Worm (Caenorhabditis elegans) whole organism, young adult: Measurements from ENCODE around the gene T24D8.6.
A peak's percentile ranks its signal among the peaks of the same experiment; 100 is the strongest.

Source experiments
- B0035.1 ChIP-seq: sonication (generic microtip); optimal IDR thresholded peaks from 2 replicates; lab custom pipeline; 2016; ENCODE audit warnings: missing genetic modification characterization, mild to moderate bottlenecking, missing compliant biosample characterization, missing genotype, missing genetic modification reagents
- B0261.1 ChIP-seq: sonication (generic microtip); optimal IDR thresholded peaks from 2 replicates; lab custom pipeline; 2016; ENCODE audit warnings: mild to moderate bottlenecking, missing genetic modification characterization, moderate library complexity, missing compliant biosample characterization
- B0336.3 ChIP-seq: fragments of 200-800 bp; sonication (Bioruptor generic); IDR thresholded peaks from 2 replicates; pipeline ENCODE4 v1.3.6; 2022; ENCODE audit warnings: missing genetic modification characterization, missing compliant biosample characterization
- C06A6.2 ChIP-seq: fragments of 200-800 bp; sonication (Bioruptor generic); conservative IDR thresholded peaks from 2 replicates; pipeline ENCODE4 v1.3.6; 2022; ENCODE audit warnings: missing genetic modification characterization, missing compliant biosample characterization
- D2030.7 ChIP-seq: fragments of 200-800 bp; sonication (Bioruptor generic); IDR thresholded peaks from 2 replicates; pipeline ENCODE4 v1.3.6; 2022; ENCODE audit warnings: missing genetic modification reagents, missing genetic modification characterization, missing compliant biosample characterization
- F10E7.11 ChIP-seq: sonication (generic microtip); optimal IDR thresholded peaks from 2 replicates; lab custom pipeline; 2017; ENCODE audit warnings: mild to moderate bottlenecking, missing genetic modification characterization, moderate library complexity, missing compliant biosample characterization
- F23B12.7 ChIP-seq: sonication (generic microtip); optimal IDR thresholded peaks from 2 replicates; lab custom pipeline; 2017; ENCODE audit warnings: missing genetic modification characterization, mild to moderate bottlenecking, missing compliant biosample characterization, antibody characterized with exemption, moderate library complexity; ENCODE audit not compliant: insufficient read depth
- F33H1.4 ChIP-seq: fragments of 200-800 bp; sonication (Bioruptor generic); IDR thresholded peaks from 2 replicates; pipeline ENCODE4 v1.3.6; 2022; ENCODE audit warnings: missing genetic modification reagents, missing genetic modification characterization, missing compliant biosample characterization
- F49E8.2 ChIP-seq: sonication (generic microtip); optimal IDR thresholded peaks from 3 replicates; lab custom pipeline; 2017; ENCODE audit warnings: missing genetic modification characterization, mild to moderate bottlenecking, missing compliant biosample characterization, antibody characterized with exemption, moderate library complexity; ENCODE audit not compliant: insufficient read depth
- F52B5.7 ChIP-seq: sonication (generic microtip); optimal IDR thresholded peaks from 2 replicates; lab custom pipeline; 2016; ENCODE audit warnings: mild to moderate bottlenecking, missing genetic modification characterization, missing compliant biosample characterization
- F57A8.1 ChIP-seq: fragments of 200-800 bp; sonication (Bioruptor generic); optimal IDR thresholded peaks from 2 replicates; lab custom pipeline; 2018; ENCODE audit warnings: mild to moderate bottlenecking, missing genetic modification characterization, moderate library complexity, missing compliant biosample characterization
- Y56A3A.18 ChIP-seq: fragments of 200-800 bp; sonication (Bioruptor generic); IDR thresholded peaks from 2 replicates; pipeline ENCODE4 v1.3.6; 2022; ENCODE audit warnings: missing genetic modification reagents, missing genetic modification characterization, missing compliant biosample characterization
- atf-7 ChIP-seq: sonication (generic microtip); optimal IDR thresholded peaks from 2 replicates; lab custom pipeline; 2017; ENCODE audit warnings: mild to moderate bottlenecking, missing genetic modification characterization, missing compliant biosample characterization
- athp-1 ChIP-seq: sonication (generic microtip); optimal IDR thresholded peaks from 2 replicates; lab custom pipeline; 2017; ENCODE audit warnings: mild to moderate bottlenecking, missing genetic modification characterization, missing compliant biosample characterization
- attf-3 ChIP-seq: fragments of 200-800 bp; sonication (Bioruptor generic); conservative IDR thresholded peaks from 2 replicates; pipeline ENCODE4 v1.3.6; 2022; ENCODE audit warnings: missing genetic modification reagents, missing genetic modification characterization, missing compliant biosample characterization
- attf-6 ChIP-seq: fragments of 200-800 bp; sonication (Bioruptor generic); IDR thresholded peaks from 2 replicates; pipeline ENCODE4 v1.3.6; 2022; ENCODE audit warnings: missing genetic modification reagents, missing genetic modification characterization, missing compliant biosample characterization
- ceh-100 ChIP-seq: fragments of 200-800 bp; sonication (Bioruptor generic); IDR thresholded peaks from 2 replicates; pipeline ENCODE4 v1.3.6; 2022; ENCODE audit warnings: missing genetic modification reagents, missing genetic modification characterization, missing compliant biosample characterization
- ceh-27 ChIP-seq: fragments of 200-800 bp; sonication (Bioruptor generic); optimal IDR thresholded peaks from 2 replicates; lab custom pipeline; 2018; ENCODE audit warnings: mild to moderate bottlenecking, missing genetic modification characterization, moderate library complexity, missing compliant biosample characterization
- ceh-58 ChIP-seq: fragments of 200-800 bp; sonication (Bioruptor generic); IDR thresholded peaks from 2 replicates; pipeline ENCODE4 v1.3.6; 2022; ENCODE audit warnings: missing genetic modification characterization, missing compliant biosample characterization
- die-1 ChIP-seq: sonication (generic microtip); optimal IDR thresholded peaks from 2 replicates; lab custom pipeline; 2016; ENCODE audit warnings: missing genotype, mild to moderate bottlenecking, missing genetic modification characterization, missing compliant biosample characterization
- dox-1 ChIP-seq: fragments of 200-800 bp; sonication (Bioruptor generic); IDR thresholded peaks from 2 replicates; pipeline ENCODE4 v1.3.6; 2022; ENCODE audit warnings: missing genetic modification reagents, missing genetic modification characterization, missing compliant biosample characterization
- egl-18 ChIP-seq: fragments of 200-800 bp; sonication (Bioruptor generic); IDR thresholded peaks from 2 replicates; pipeline ENCODE4 v1.3.6; 2022; ENCODE audit warnings: missing genetic modification reagents, missing genetic modification characterization, missing compliant biosample characterization
- egrh-3 ChIP-seq: fragments of 200-800 bp; sonication (Bioruptor generic); IDR thresholded peaks from 2 replicates; pipeline ENCODE4 v1.3.6; 2022; ENCODE audit warnings: missing genetic modification reagents, missing genetic modification characterization, missing compliant biosample characterization
- ekl-4 ChIP-seq: fragments of 200-800 bp; sonication (Bioruptor generic); IDR thresholded peaks from 2 replicates; pipeline ENCODE4 v1.3.6; 2022; ENCODE audit warnings: missing genetic modification reagents, missing genetic modification characterization, missing compliant biosample characterization
- fkh-3 ChIP-seq: sonication (generic microtip); optimal IDR thresholded peaks from 2 replicates; lab custom pipeline; 2016; ENCODE audit warnings: mild to moderate bottlenecking, missing genetic modification characterization, missing compliant biosample characterization
- him-1 ChIP-seq: sonication (generic microtip); optimal IDR thresholded peaks from 2 replicates; lab custom pipeline; 2016; ENCODE audit warnings: missing genotype, missing genetic modification reagents, missing genetic modification characterization, missing compliant biosample characterization
- hlh-26 ChIP-seq: fragments of 200-800 bp; sonication (Bioruptor generic); conservative IDR thresholded peaks from 2 replicates; pipeline ENCODE4 v1.3.6; 2022; ENCODE audit warnings: missing genetic modification reagents, missing genetic modification characterization, missing compliant biosample characterization
- hmg-1.2 ChIP-seq: fragments of 200-800 bp; sonication (Bioruptor generic); IDR thresholded peaks from 2 replicates; pipeline ENCODE4 v1.3.6; 2022; ENCODE audit warnings: missing genetic modification reagents, missing genetic modification characterization, missing compliant biosample characterization
- let-607 ChIP-seq, 2 experiments: fragments of 200-800 bp in 1 of 2; sonication (Bioruptor generic) in 1 of 2; sonication (generic microtip) in 1 of 2; optimal IDR thresholded peaks; 2 replicates each; lab custom pipeline; 2016 to 2018; ENCODE audit warnings: mild to moderate bottlenecking in 2 of 2, missing compliant biosample characterization in 2 of 2, missing genetic modification characterization in 2 of 2, moderate library complexity in 2 of 2, missing genotype in 1 of 2
- lin-35 ChIP-seq, 3 experiments: fragments of 150-350 bp in 2 of 3; sonication (generic microtip) in 1 of 3; optimal IDR thresholded peaks; 2 replicates each; lab custom pipeline; 2014 to 2018; ENCODE audit warnings: missing biosample characterization in 3 of 3, missing genetic modification characterization in 3 of 3, missing genetic modification reagents in 3 of 3
- lin-40 ChIP-seq: sonication (generic microtip); optimal IDR thresholded peaks from 2 replicates; lab custom pipeline; 2016; ENCODE audit warnings: missing genetic modification characterization, mild to moderate bottlenecking, missing compliant biosample characterization, missing genotype, missing genetic modification reagents
- lir-1 ChIP-seq: fragments of 200-800 bp; sonication (Bioruptor generic); conservative IDR thresholded peaks from 2 replicates; pipeline ENCODE4 v1.3.6; 2022; ENCODE audit warnings: missing genetic modification reagents, missing genetic modification characterization, missing compliant biosample characterization
- nhr-179 ChIP-seq: sonication (generic microtip); optimal IDR thresholded peaks from 2 replicates; lab custom pipeline; 2016; ENCODE audit warnings: mild to moderate bottlenecking, missing genetic modification characterization, missing compliant biosample characterization
- pbrm-1 ChIP-seq: fragments of 200-800 bp; sonication (Bioruptor generic); IDR thresholded peaks from 2 replicates; pipeline ENCODE4 v1.3.6; 2022; ENCODE audit warnings: missing genetic modification reagents, missing genetic modification characterization, missing compliant biosample characterization
- pha-4 ChIP-seq: fragments of 150-350 bp; sonication (generic microtip); optimal IDR thresholded peaks from 2 replicates; lab custom pipeline; 2014; ENCODE audit warnings: missing biosample characterization, missing genetic modification reagents, missing genetic modification characterization
- repo-1 ChIP-seq: sonication (generic microtip); optimal IDR thresholded peaks from 2 replicates; lab custom pipeline; 2017; ENCODE audit warnings: mild to moderate bottlenecking, missing genetic modification characterization, missing compliant biosample characterization
- snpc-3.4 ChIP-seq: sonication (generic microtip); optimal IDR thresholded peaks from 2 replicates; lab custom pipeline; 2017; ENCODE audit warnings: missing genetic modification characterization, mild to moderate bottlenecking, missing compliant biosample characterization, antibody characterized with exemption, moderate library complexity, missing genotype, missing genetic modification reagents
- sptf-2 ChIP-seq: fragments of 200-800 bp; sonication (Bioruptor generic); optimal IDR thresholded peaks from 2 replicates; lab custom pipeline; 2018; ENCODE audit warnings: mild to moderate bottlenecking, missing genetic modification characterization, missing compliant biosample characterization
- tlf-1 ChIP-seq: fragments of 200-800 bp; sonication (Bioruptor generic); optimal IDR thresholded peaks from 2 replicates; lab custom pipeline; 2018; ENCODE audit warnings: mild to moderate bottlenecking, missing genetic modification characterization, missing compliant biosample characterization
- unc-130 ChIP-seq: sonication (generic microtip); optimal IDR thresholded peaks from 2 replicates; lab custom pipeline; 2016; ENCODE audit warnings: missing genetic modification reagents, missing genetic modification characterization, missing compliant biosample characterization
- xnd-1 ChIP-seq: sonication (generic microtip); optimal IDR thresholded peaks from 2 replicates; lab custom pipeline; 2016; ENCODE audit warnings: missing genotype, missing genetic modification reagents, missing genetic modification characterization, missing compliant biosample characterization
- ztf-22 ChIP-seq: fragments of 200-800 bp; sonication (Bioruptor generic); optimal IDR thresholded peaks from 2 replicates; lab custom pipeline; 2018; ENCODE audit warnings: mild to moderate bottlenecking, missing genetic modification characterization, moderate library complexity, missing compliant biosample characterization
- ztf-26 ChIP-seq: sonication (generic microtip); optimal IDR thresholded peaks from 2 replicates; lab custom pipeline; 2017; ENCODE audit warnings: missing genetic modification characterization, missing compliant biosample characterization

T24D8.6 gene

DNA sequence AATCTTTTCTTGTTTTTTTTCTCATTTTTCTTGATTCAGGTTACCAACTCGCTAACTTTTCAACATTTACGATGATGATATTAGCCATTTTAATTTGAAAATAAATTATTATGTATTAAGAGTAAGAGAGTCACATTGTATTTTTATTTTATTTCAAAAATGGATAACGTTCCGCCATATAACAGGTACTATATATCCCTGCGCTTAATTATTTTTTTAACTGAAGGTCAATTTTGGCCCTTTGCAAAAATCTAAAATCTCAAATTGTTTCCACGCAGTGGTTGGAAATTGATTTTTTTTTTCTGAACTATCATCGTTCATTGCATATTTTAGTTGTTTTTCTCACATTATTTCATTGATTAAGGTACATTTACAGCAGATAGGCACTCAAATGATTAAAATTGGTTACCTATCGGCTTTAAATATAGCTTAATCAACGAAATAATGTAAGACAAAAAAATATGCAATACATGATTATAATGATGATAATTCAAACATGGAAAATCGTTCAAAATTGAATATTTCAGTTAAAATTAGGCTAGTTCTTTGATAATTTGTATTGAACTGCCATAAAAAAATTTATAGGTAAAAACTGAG, 989 bp downstream of the T24D8.6 start (continued):
- peak; percentile 67 for TF ChIP-seq ceh-27 (GFP tag; lab: Kevin White, UChicago)
- TF ChIP-seq hlh-26 (GFP tag; lab: Robert Waterston, UW): no peak
- TF ChIP-seq lir-1 (GFP tag; lab: Robert Waterston, UW): no peak
- TF ChIP-seq ztf-22 (GFP tag; lab: Kevin White, UChicago): peak; percentile 33
- TF ChIP-seq let-607 (tag; optimal IDR thresholded peaks at IDR 0.05; lab: Kevin White, UChicago): peak in 1 of 2 experiments; percentile 85
- TF ChIP-seq F10E7.11: peak; percentile 1
- peak; percentile 93 for TF ChIP-seq B0336.3
- TF ChIP-seq xnd-1 (tag; lab: Kevin White, UChicago): no peak
- no peak for TF ChIP-seq sptf-2 (GFP tag; lab: Kevin White, UChicago)
- no peak for TF ChIP-seq F57A8.1 (GFP tag; lab: Kevin White, UChicago)
- peak; percentile 44 for TF ChIP-seq B0261.1 (tag; lab: Kevin White, UChicago)
- TF ChIP-seq egrh-3 (GFP tag; lab: Robert Waterston, UW): no peak
- TF ChIP-seq Y56A3A.18 (GFP tag; lab: Robert Waterston, UW): peak; percentile 95
- no peak for TF ChIP-seq F33H1.4 (GFP tag; lab: Robert Waterston, UW)
- TF ChIP-seq him-1: no peak
- TF ChIP-seq attf-6 (GFP tag; lab: Robert Waterston, UW): no peak
- TF ChIP-seq ekl-4 (GFP tag; lab: Robert Waterston, UW): peak; percentile 16; the same call in 1 of the 2 replicates
- no peak for TF ChIP-seq athp-1
- no peak for TF ChIP-seq ceh-58 (GFP tag; lab: Robert Waterston, UW)
- TF ChIP-seq atf-7 (tag; lab: Kevin White, UChicago): peak; percentile 62
- TF ChIP-seq lin-35 (GFP tag; optimal IDR thresholded peaks at IDR 0.05; lab: Kevin White, UChicago): peak in 2 of 3 experiments; percentile 50 to 91
- peak; percentile 43 for TF ChIP-seq nhr-179 (tag; lab: Kevin White, UChicago)
- TF ChIP-seq hmg-1.2 (GFP tag; lab: Robert Waterston, UW): peak; percentile 66; the same call in 1 of the 2 replicates
- no peak for TF ChIP-seq attf-3 (GFP tag; lab: Robert Waterston, UW)
- TF ChIP-seq dox-1 (GFP tag; lab: Robert Waterston, UW): peak; percentile 86
- TF ChIP-seq F52B5.7 (tag; lab: Kevin White, UChicago): no peak
- TF ChIP-seq ztf-26 (tag; lab: Kevin White, UChicago): peak; percentile 98
- no peak for TF ChIP-seq D2030.7
- no peak for TF ChIP-seq ceh-100 (GFP tag; lab: Robert Waterston, UW)
- no peak for TF ChIP-seq die-1 (tag; lab: Kevin White, UChicago)
- no peak for TF ChIP-seq egl-18 (GFP tag; lab: Robert Waterston, UW)
- no peak for TF ChIP-seq pha-4 (tag; lab: Kevin White, UChicago)
- TF ChIP-seq unc-130: peak; percentile 9
- peak; percentile 87 for TF ChIP-seq F23B12.7 (tag; lab: Kevin White, UChicago)
- TF ChIP-seq repo-1 (tag; lab: Kevin White, UChicago): peak; percentile 93
- peak; percentile 18 for TF ChIP-seq snpc-3.4 (tag; lab: Kevin White, UChicago)
- no peak for TF ChIP-seq fkh-3 (tag; lab: Kevin White, UChicago)
- TF ChIP-seq C06A6.2 (GFP tag; lab: Robert Waterston, UW): peak; percentile 83
- peak; percentile 91 for TF ChIP-seq tlf-1 (GFP tag; lab: Kevin White, UChicago)
- TF ChIP-seq F49E8.2 (tag; lab: Kevin White, UChicago): no peak
- peak; percentile 99 for TF ChIP-seq lin-40 (tag; lab: Kevin White, UChicago)
- peak; percentile 82 for TF ChIP-seq pbrm-1 (GFP tag; lab: Robert Waterston, UW)
- peak; percentile 81 for TF ChIP-seq B0035.1 (tag; lab: Kevin White, UChicago)
- TF ChIP-seq, all 124 proteins: peak for 49
